Worm (Caenorhabditis elegans): Measurements from ENCODE around the gene ucr-2.2.

Gene ucr-2.2

ce11 chrX:15176431-15176911, 2.8 kb downstream of the ucr-2.2 start, which contains the start of gene col-41:
Gene col-41 (minus strand): TSS chrX:15176481.
- TF ChIP-seq elt-2 (tag; optimal IDR thresholded peaks at IDR 0.05) (no peak), hlh-15 (tag; optimal IDR thresholded peaks at IDR 0.05) (no peak), zip-5 (tag; optimal IDR thresholded peaks at IDR 0.05) (no peak), ceh-6 (GFP tag; optimal IDR thresholded peaks at IDR 0.05) (no peak), unc-55 (GFP tag; optimal IDR thresholded peaks at IDR 0.05) (no peak), ceh-48 (tag; optimal IDR thresholded peaks at IDR 0.05) (no peak), ceh-30 (tag; optimal IDR thresholded peaks at IDR 0.05) (no peak), che-1 (tag; optimal IDR thresholded peaks at IDR 0.05) (no peak), dve-1 (tag; optimal IDR thresholded peaks at IDR 0.05) (no peak), ceh-31 (tag; optimal IDR thresholded peaks at IDR 0.05) (no peak), pha-4 (tag; optimal IDR thresholded peaks at IDR 0.05) (no peak), pax-1 (tag; optimal IDR thresholded peaks at IDR 0.05) (no peak), Y22D7AL.16 (tag; optimal IDR thresholded peaks at IDR 0.05) (no peak)

DNA sequence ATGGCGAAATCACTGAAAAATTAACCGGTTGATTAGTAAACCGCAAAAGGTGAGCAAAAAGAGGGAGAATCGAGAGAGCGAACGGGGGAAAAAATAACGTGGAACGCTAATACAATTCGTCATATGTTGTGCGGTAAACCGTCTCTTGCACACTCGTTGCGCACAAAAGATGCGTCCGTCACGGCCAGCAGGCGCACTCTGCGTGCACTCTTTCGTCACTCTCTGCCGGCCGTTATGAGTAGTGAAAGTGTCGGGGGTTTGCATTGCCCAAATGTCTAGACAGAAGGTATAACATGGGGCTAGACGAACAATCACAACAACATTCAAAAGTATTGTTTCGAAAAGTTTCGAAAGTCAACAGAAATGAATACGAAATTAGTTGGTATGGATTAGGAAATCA, 7.8 kb downstream of the ucr-2.2 start, which contains the start of gene pkhm-2:
TSS of gene pkhm-2 (minus strand) at position 12 of the 400 bp plus-strand sequence.
- TF ChIP-seq pat-9 (tag; optimal IDR thresholded peaks at IDR 0.05): peak; percentile 28
- TF ChIP-seq eyg-1 (tag; optimal IDR thresholded peaks at IDR 0.05): no peak
- no peak for TF ChIP-seq hlh-8 (tag; optimal IDR thresholded peaks at IDR 0.05)
- TF ChIP-seq sox-4 (tag; optimal IDR thresholded peaks at IDR 0.05): peak; percentile 33
- no peak for TF ChIP-seq lim-6 (tag; optimal IDR thresholded peaks at IDR 0.05)
- peak; percentile 78 for TF ChIP-seq ref-2 (tag; optimal IDR thresholded peaks at IDR 0.05)
- no peak for TF ChIP-seq C38D4.7 (GFP tag; optimal IDR thresholded peaks at IDR 0.05)
- no peak for TF ChIP-seq pha-2 (tag; optimal IDR thresholded peaks at IDR 0.05)
- TF ChIP-seq fkh-6 (tag; optimal IDR thresholded peaks at IDR 0.05): no peak
- no peak for TF ChIP-seq unc-3 (GFP tag; conservative IDR thresholded peaks at IDR 0.05)
- no peak for TF ChIP-seq unc-3 (tag; optimal IDR thresholded peaks at IDR 0.05)
- TF ChIP-seq ceh-2 (tag; optimal IDR thresholded peaks at IDR 0.05): peak; percentile 18
- TF ChIP-seq dmd-4 (tag; optimal IDR thresholded peaks at IDR 0.05; ENCODE audit: borderline replicate concordance): peak; percentile 36
- TF ChIP-seq odd-2 (tag; optimal IDR thresholded peaks at IDR 0.05): no peak
- peak; percentile 1 for TF ChIP-seq zip-5 (tag; optimal IDR thresholded peaks at IDR 0.05)
- TF ChIP-seq F13H6.1 (tag; optimal IDR thresholded peaks at IDR 0.05): peak; percentile 34
- peak; percentile 59 for TF ChIP-seq nfya-1 (tag; optimal IDR thresholded peaks at IDR 0.05)
- peak; percentile 71 for TF ChIP-seq ceh-31 (tag; optimal IDR thresholded peaks at IDR 0.05)
- TF ChIP-seq npax-4 (tag; optimal IDR thresholded peaks at IDR 0.05): no peak
- TF ChIP-seq ceh-30 (tag; optimal IDR thresholded peaks at IDR 0.05): no peak
- no peak for TF ChIP-seq hlh-6 (tag; optimal IDR thresholded peaks at IDR 0.05)
- TF ChIP-seq ahr-1 (tag; optimal IDR thresholded peaks at IDR 0.05): peak; percentile 7
- no peak for TF ChIP-seq ets-4 (tag; optimal IDR thresholded peaks at IDR 0.05)
- TF ChIP-seq ceh-24 (tag; optimal IDR thresholded peaks at IDR 0.05): no peak
- TF ChIP-seq fkh-10 (GFP tag; optimal IDR thresholded peaks at IDR 0.05): no peak
- TF ChIP-seq nhr-11 (tag; optimal IDR thresholded peaks at IDR 0.05): no peak
- no peak for TF ChIP-seq elt-4 (tag; optimal IDR thresholded peaks at IDR 0.05)
- TF ChIP-seq pax-1 (tag; optimal IDR thresholded peaks at IDR 0.05): peak; percentile 8
- peak; percentile 17 for TF ChIP-seq madf-2 (tag; optimal IDR thresholded peaks at IDR 0.05)
- peak; percentile 9 for TF ChIP-seq unc-55 (GFP tag; optimal IDR thresholded peaks at IDR 0.05)
- TF ChIP-seq ama-1 (optimal IDR thresholded peaks at IDR 0.05): no peak
- no peak for TF ChIP-seq K02D7.2 (tag; optimal IDR thresholded peaks at IDR 0.05)
- no peak for TF ChIP-seq fax-1 (tag; optimal IDR thresholded peaks at IDR 0.05)
- TF ChIP-seq pag-3 (tag; optimal IDR thresholded peaks at IDR 0.05; ENCODE audit: borderline replicate concordance): no peak
- TF ChIP-seq pros-1 (tag; optimal IDR thresholded peaks at IDR 0.05): no peak
- no peak for TF ChIP-seq unc-86 (tag; optimal IDR thresholded peaks at IDR 0.05)
- TF ChIP-seq ceh-6 (GFP tag; optimal IDR thresholded peaks at IDR 0.05): peak; percentile 31
- peak; percentile 19 for TF ChIP-seq dve-1 (tag; optimal IDR thresholded peaks at IDR 0.05)
- no peak for TF ChIP-seq sox-2 (GFP tag; IDR thresholded peaks at IDR 0.05)
- peak; percentile 27 for TF ChIP-seq K09A11.1 (tag; optimal IDR thresholded peaks at IDR 0.05; ENCODE audit: insufficient read depth)
- TF ChIP-seq tbx-2 (tag; optimal IDR thresholded peaks at IDR 0.05): peak; percentile 73
- TF ChIP-seq mec-3 (tag; optimal IDR thresholded peaks at IDR 0.05; ENCODE audit: borderline replicate concordance): peak; percentile 53
- TF ChIP-seq elt-2 (tag; optimal IDR thresholded peaks at IDR 0.05): peak; percentile 62
- peak; percentile 40 for TF ChIP-seq nhr-232 (tag; optimal IDR thresholded peaks at IDR 0.05)
- no peak for TF ChIP-seq hlh-15 (tag; optimal IDR thresholded peaks at IDR 0.05)
- TF ChIP-seq Y22D7AL.16 (tag; optimal IDR thresholded peaks at IDR 0.05): no peak
- TF ChIP-seq ceh-48 (tag; optimal IDR thresholded peaks at IDR 0.05): no peak
- TF ChIP-seq ceh-22 (tag; optimal IDR thresholded peaks at IDR 0.05): no peak

Measured in whole organism, late embryonic.